Fruit fly (Drosophila melanogaster) whole organism, prepupa: ENCODE results near the gene betaNACtes1.

ENCODE experiments used
- Blimp-1 ChIP-seq: fragments of 200-800 bp; sonication (Bioruptor generic); optimal IDR thresholded peaks from 3 replicates; lab custom pipeline; 2017; ENCODE audit warnings: missing biosample characterization, missing genetic modification characterization, mild to moderate bottlenecking, moderate library complexity, missing genetic modification reagents
- CG10631 ChIP-seq: fragments of 200-800 bp; sonication (Bioruptor generic); optimal IDR thresholded peaks from 2 replicates; lab custom pipeline; 2016; ENCODE audit warnings: missing biosample characterization, missing genetic modification characterization
- CG10669 ChIP-seq: fragments of 200-800 bp; sonication (Bioruptor generic); optimal IDR thresholded peaks from 3 replicates; lab custom pipeline; 2018; ENCODE audit warnings: missing biosample characterization, mild to moderate bottlenecking, missing genetic modification characterization, moderate library complexity
- CG11294 ChIP-seq: fragments of 200-800 bp; sonication (Bioruptor generic); IDR thresholded peaks from 2 replicates; pipeline ENCODE4 v1.3.6; 2022; ENCODE audit warnings: missing biosample characterization, missing genetic modification characterization
- CG11762 ChIP-seq: fragments of 200-800 bp; sonication (Bioruptor generic); optimal IDR thresholded peaks from 3 replicates; lab custom pipeline; 2016; ENCODE audit warnings: missing biosample characterization, missing genetic modification characterization; ENCODE audit not compliant: insufficient read depth
- CG15336 ChIP-seq: fragments of 200-800 bp; sonication (Bioruptor generic); IDR thresholded peaks from 2 replicates; pipeline ENCODE4 v1.3.6; 2022; ENCODE audit warnings: missing biosample characterization, missing genetic modification characterization
- CG1621 ChIP-seq: fragments of 200-800 bp; sonication (Bioruptor generic); optimal IDR thresholded peaks from 3 replicates; lab custom pipeline; 2018; ENCODE audit warnings: missing biosample characterization, mild to moderate bottlenecking, missing genetic modification characterization
- CG16779 ChIP-seq: fragments of 200-800 bp; sonication (Bioruptor generic); optimal IDR thresholded peaks from 3 replicates; lab custom pipeline; 2017; ENCODE audit warnings: missing biosample characterization, mild to moderate bottlenecking, missing genetic modification characterization
- CG3032 ChIP-seq: fragments of 200-800 bp; optimal IDR thresholded peaks from 2 replicates; lab custom pipeline; 2019; ENCODE audit warnings: missing biosample characterization, mild to moderate bottlenecking, missing genetic modification characterization, moderate library complexity
- CG31627 ChIP-seq: fragments of 200-800 bp; sonication (Bioruptor generic); optimal IDR thresholded peaks from 3 replicates; lab custom pipeline; 2016; ENCODE audit warnings: missing biosample characterization, missing genetic modification characterization
- CG32006 ChIP-seq: fragments of 200-800 bp; sonication (Bioruptor generic); optimal IDR thresholded peaks from 3 replicates; lab custom pipeline; 2017; ENCODE audit warnings: missing biosample characterization, mild to moderate bottlenecking, missing genetic modification characterization
- CG34406 ChIP-seq: fragments of 200-800 bp; sonication (Bioruptor generic); optimal IDR thresholded peaks from 3 replicates; lab custom pipeline; 2016; ENCODE audit warnings: missing biosample characterization, missing genetic modification characterization
- CG3919 ChIP-seq: fragments of 200-800 bp; sonication (Bioruptor generic); optimal IDR thresholded peaks from 3 replicates; lab custom pipeline; 2016; ENCODE audit warnings: missing biosample characterization, missing genetic modification characterization
- CG4318 ChIP-seq: fragments of 200-800 bp; sonication (Bioruptor generic); optimal IDR thresholded peaks from 3 replicates; lab custom pipeline; 2017; ENCODE audit warnings: missing biosample characterization, mild to moderate bottlenecking, missing genetic modification characterization
- CG6163 ChIP-seq: fragments of 200-800 bp; sonication (Bioruptor generic); IDR thresholded peaks from 3 replicates; pipeline ENCODE4 v1.3.6; 2022; ENCODE audit warnings: missing biosample characterization, missing genetic modification characterization
- CG6276 ChIP-seq: fragments of 200-800 bp; sonication (Bioruptor generic); optimal IDR thresholded peaks from 2 replicates; lab custom pipeline; 2017; ENCODE audit warnings: missing biosample characterization, mild to moderate bottlenecking, missing genetic modification characterization
- CG6792 ChIP-seq: fragments of 200-800 bp; sonication (Bioruptor generic); optimal IDR thresholded peaks from 3 replicates; lab custom pipeline; 2016; ENCODE audit warnings: missing biosample characterization, missing genetic modification characterization
- CG6808 ChIP-seq: fragments of 200-800 bp; sonication (Bioruptor generic); optimal IDR thresholded peaks from 3 replicates; lab custom pipeline; 2017; ENCODE audit warnings: missing biosample characterization, missing genetic modification characterization, mild to moderate bottlenecking, moderate library complexity, missing genetic modification reagents
- CG8119 ChIP-seq: fragments of 200-800 bp; sonication (Bioruptor generic); IDR thresholded peaks from 3 replicates; pipeline ENCODE4 v1.3.6; 2022; ENCODE audit warnings: missing biosample characterization, missing genetic modification characterization
- CG8319 ChIP-seq: fragments of 200-800 bp; sonication (Bioruptor generic); optimal IDR thresholded peaks from 3 replicates; lab custom pipeline; 2016; ENCODE audit warnings: missing biosample characterization, missing genetic modification characterization
- CG8632 ChIP-seq: fragments of 200-800 bp; sonication (Bioruptor generic); optimal IDR thresholded peaks from 3 replicates; lab custom pipeline; 2016; ENCODE audit warnings: missing biosample characterization, missing genetic modification characterization
- CG9139 ChIP-seq: fragments of 200-800 bp; sonication (Bioruptor generic); optimal IDR thresholded peaks from 3 replicates; lab custom pipeline; 2017; ENCODE audit warnings: missing biosample characterization, mild to moderate bottlenecking, missing genetic modification characterization
- Eip78C ChIP-seq: fragments of 200-800 bp; sonication (Bioruptor generic); peaks from one replicate; lab custom pipeline; 2016; ENCODE audit warnings: missing biosample characterization, missing genetic modification characterization
- Ets21C ChIP-seq: fragments of 200-800 bp; sonication (Bioruptor generic); optimal IDR thresholded peaks from 3 replicates; lab custom pipeline; 2016; ENCODE audit warnings: missing biosample characterization, missing genetic modification characterization
- Ets96B ChIP-seq: fragments of 200-800 bp; optimal IDR thresholded peaks from 2 replicates; lab custom pipeline; 2019; ENCODE audit warnings: missing biosample characterization, mild to moderate bottlenecking, missing genetic modification characterization, moderate library complexity
- Gug ChIP-seq: fragments of 200-800 bp; sonication (Bioruptor generic); IDR thresholded peaks from 2 replicates; pipeline ENCODE4 v1.3.6; 2022; ENCODE audit warnings: missing biosample characterization, missing genetic modification characterization
- Hr38 ChIP-seq: sonication (Bioruptor generic); optimal IDR thresholded peaks from 2 replicates; lab custom pipeline; 2016; ENCODE audit warnings: missing biosample characterization, missing genetic modification characterization
- Hr39 ChIP-seq: fragments of 200-800 bp; sonication (Bioruptor generic); optimal IDR thresholded peaks from 2 replicates; lab custom pipeline; 2016; ENCODE audit warnings: missing biosample characterization, missing genetic modification characterization
- Lpt ChIP-seq: fragments of 200-800 bp; sonication (Bioruptor generic); optimal IDR thresholded peaks from 3 replicates; lab custom pipeline; 2016; ENCODE audit warnings: missing biosample characterization, missing genetic modification characterization
- Met ChIP-seq: fragments of 200-800 bp; sonication (Bioruptor generic); optimal IDR thresholded peaks from 3 replicates; lab custom pipeline; 2016; ENCODE audit warnings: missing biosample characterization, missing genetic modification characterization
- Sox102F ChIP-seq: fragments of 200-800 bp; sonication (Bioruptor generic); optimal IDR thresholded peaks from 2 replicates; lab custom pipeline; 2016; ENCODE audit warnings: missing biosample characterization, mild to moderate bottlenecking, missing genetic modification characterization
- Sox14 ChIP-seq: fragments of 200-800 bp; sonication (Bioruptor generic); optimal IDR thresholded peaks from 3 replicates; lab custom pipeline; 2016; ENCODE audit warnings: missing biosample characterization, missing genetic modification characterization
- Sox15 ChIP-seq: fragments of 200-800 bp; sonication (Bioruptor generic); optimal IDR thresholded peaks from 3 replicates; lab custom pipeline; 2016; ENCODE audit warnings: missing biosample characterization, missing genetic modification characterization
- achi ChIP-seq: fragments of 200-800 bp; sonication (Bioruptor generic); optimal IDR thresholded peaks from 3 replicates; lab custom pipeline; 2016; ENCODE audit warnings: missing biosample characterization, missing genetic modification characterization
- cyc ChIP-seq: fragments of 200-800 bp; sonication (Bioruptor generic); optimal IDR thresholded peaks from 3 replicates; lab custom pipeline; 2016; ENCODE audit warnings: missing biosample characterization, missing genetic modification characterization
- dac ChIP-seq: fragments of 200-800 bp; sonication (Bioruptor generic); optimal IDR thresholded peaks from 2 replicates; lab custom pipeline; 2017; ENCODE audit warnings: missing biosample characterization, mild to moderate bottlenecking, missing genetic modification characterization
- dsx ChIP-seq: fragments of 200-800 bp; optimal IDR thresholded peaks from 3 replicates; lab custom pipeline; 2019; ENCODE audit warnings: missing biosample characterization, mild to moderate bottlenecking, missing genetic modification characterization, moderate library complexity; ENCODE audit not compliant: poor library complexity, severe bottlenecking
- eg ChIP-seq: fragments of 200-800 bp; sonication (Bioruptor generic); IDR thresholded peaks from 3 replicates; pipeline ENCODE4 v1.3.6; 2022; ENCODE audit warnings: missing biosample characterization, missing genetic modification characterization
- esn ChIP-seq: fragments of 200-800 bp; sonication (Bioruptor generic); optimal IDR thresholded peaks from 2 replicates; lab custom pipeline; 2016; ENCODE audit warnings: missing biosample characterization, mild to moderate bottlenecking, missing genetic modification characterization, moderate library complexity
- fd59A ChIP-seq: fragments of 200-800 bp; sonication (Bioruptor generic); optimal IDR thresholded peaks from 2 replicates; lab custom pipeline; 2017; ENCODE audit warnings: missing biosample characterization, mild to moderate bottlenecking, missing genetic modification characterization, missing genetic modification reagents
- fd85E ChIP-seq: fragments of 200-800 bp; sonication (Bioruptor generic); optimal IDR thresholded peaks from 3 replicates; lab custom pipeline; 2016; ENCODE audit warnings: missing biosample characterization, missing genetic modification characterization
- fkh ChIP-seq: fragments of 200-800 bp; sonication (Bioruptor generic); optimal IDR thresholded peaks from 3 replicates; lab custom pipeline; 2017; ENCODE audit warnings: missing biosample characterization, mild to moderate bottlenecking, missing genetic modification characterization, moderate library complexity
- lz ChIP-seq: fragments of 200-800 bp; sonication (Bioruptor generic); optimal IDR thresholded peaks from 3 replicates; lab custom pipeline; 2016; ENCODE audit warnings: missing biosample characterization, missing genetic modification characterization
- net ChIP-seq: fragments of 200-800 bp; sonication (Bioruptor generic); optimal IDR thresholded peaks from 3 replicates; lab custom pipeline; 2016; ENCODE audit warnings: missing biosample characterization, missing genetic modification characterization
- pdm3 ChIP-seq: fragments of 200-800 bp; sonication (Bioruptor generic); optimal IDR thresholded peaks from 3 replicates; lab custom pipeline; 2016; ENCODE audit warnings: missing biosample characterization, missing genetic modification characterization
- salr ChIP-seq, 2 experiments: fragments of 200-800 bp; sonication (Bioruptor generic); optimal IDR thresholded peaks; 3 replicates each; lab custom pipeline; 2016 to 2018; ENCODE audit warnings: missing biosample characterization in 2 of 2, missing genetic modification characterization in 2 of 2, mild to moderate bottlenecking in 1 of 2
- spab ChIP-seq: fragments of 200-800 bp; sonication (Bioruptor generic); optimal IDR thresholded peaks from 2 replicates; lab custom pipeline; 2017; ENCODE audit warnings: missing biosample characterization, mild to moderate bottlenecking, missing genetic modification characterization, missing genetic modification reagents
- ss ChIP-seq, 2 experiments: fragments of 200-800 bp; sonication (Bioruptor generic); optimal IDR thresholded peaks; 2 replicates in 1 of 2; 3 replicates in 1 of 2; lab custom pipeline; 2017 to 2018; ENCODE audit warnings: mild to moderate bottlenecking in 2 of 2, missing biosample characterization in 2 of 2, missing genetic modification characterization in 2 of 2, moderate library complexity in 1 of 2
- svp ChIP-seq: fragments of 200-800 bp; sonication (Bioruptor generic); peaks from one replicate; lab custom pipeline; 2016; ENCODE audit warnings: missing biosample characterization, missing genetic modification characterization
- vri ChIP-seq: fragments of 200-800 bp; sonication (Bioruptor generic); optimal IDR thresholded peaks from 3 replicates; lab custom pipeline; 2016; ENCODE audit warnings: missing biosample characterization, mild to moderate bottlenecking, missing genetic modification characterization

betaNACtes1 gene

DNA sequence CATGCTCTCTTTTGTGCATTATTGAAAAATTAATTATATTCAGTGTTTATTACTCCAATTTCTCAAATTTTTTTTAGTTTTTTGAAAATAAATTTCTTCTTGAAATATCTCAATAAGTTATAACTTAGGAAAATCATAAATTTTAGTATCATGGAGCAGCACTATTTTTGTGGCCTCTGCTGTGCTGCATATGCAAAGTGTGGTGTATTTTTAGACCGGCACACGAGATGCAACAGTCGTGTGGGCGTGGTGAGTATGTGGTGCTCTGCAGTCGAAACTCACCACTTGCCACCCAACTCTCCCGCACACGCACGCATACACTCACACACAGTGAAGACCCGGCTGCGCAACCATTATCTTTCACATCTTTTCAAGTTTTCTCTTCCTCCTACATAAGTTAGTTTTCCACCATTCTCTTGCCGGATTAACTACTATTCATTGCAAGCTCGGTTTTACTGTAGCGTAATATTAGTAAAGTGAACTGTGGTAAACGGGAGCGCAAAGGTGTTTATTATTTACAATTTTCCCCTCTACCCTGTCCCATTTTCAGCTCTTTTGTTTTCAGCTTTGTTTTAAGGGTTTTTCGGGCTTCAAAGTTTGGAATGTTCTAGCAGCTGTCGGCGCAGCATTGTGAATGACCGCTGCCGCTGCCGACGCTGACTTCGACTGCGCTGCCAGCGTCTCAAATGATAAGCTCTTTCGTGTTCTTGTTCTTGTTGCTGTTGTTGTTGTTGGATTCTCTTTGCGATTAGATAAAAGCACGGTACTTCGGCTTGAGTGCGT, 36.2 kb upstream of the betaNACtes1 start:
- TF ChIP-seq CG6163 (peak; percentile 85), CG16779 (tag; lab: Kevin White, UChicago) (peak; percentile 71), salr (GFP tag; optimal IDR thresholded peaks at IDR 0.05; lab: Kevin White, UChicago) (peak; percentile 25 to 63), CG34406 (GFP tag; lab: Kevin White, UChicago) (peak; percentile 73), CG1621 (tag; lab: Kevin White, UChicago) (peak; percentile 59), esn (GFP tag; lab: Kevin White, UChicago) (peak; percentile 68), dac (peak; percentile 44), CG3032 (tag; lab: Kevin White, UChicago) (peak; percentile 75), achi (peak; percentile 64), cyc (GFP tag; lab: Kevin White, UChicago) (peak; percentile 65), vri (GFP tag; lab: Kevin White, UChicago) (no peak), CG8119 (GFP tag; lab: Robert Waterston, UW) (peak; percentile 82), Blimp-1 (GFP tag; lab: Kevin White, UChicago) (peak; percentile 36), fkh (GFP tag; lab: Kevin White, UChicago) (no peak), fd85E (GFP tag; lab: Kevin White, UChicago) (peak; percentile 56), CG6792 (GFP tag; lab: Kevin White, UChicago) (peak; percentile 64), Hr39 (GFP tag; lab: Kevin White, UChicago) (peak; percentile 46), Ets21C (GFP tag; lab: Kevin White, UChicago) (no peak), fd59A (GFP tag; lab: Kevin White, UChicago) (peak; percentile 56), net (GFP tag; lab: Kevin White, UChicago) (peak; percentile 79), Gug (GFP tag; lab: Robert Waterston, UW) (no peak; the same call in 1 of the 2 replicates), CG11762 (GFP tag; lab: Kevin White, UChicago) (peak; percentile 57), Hr38 (GFP tag; lab: Kevin White, UChicago) (no peak), ss (GFP tag; optimal IDR thresholded peaks at IDR 0.05; lab: Kevin White, UChicago) (peak; percentile 62 to 72), CG15336 (GFP tag; lab: Robert Waterston, UW) (peak; percentile 83), Eip78C (GFP tag; lab: Kevin White, UChicago) (peak; percentile 96), CG10669 (GFP tag; lab: Kevin White, UChicago) (peak; percentile 71), spab (GFP tag; lab: Kevin White, UChicago) (peak; percentile 62), Met (GFP tag; lab: Kevin White, UChicago) (peak; percentile 83), eg (GFP tag; lab: Robert Waterston, UW) (peak; percentile 84), Ets96B (tag; lab: Kevin White, UChicago) (peak; percentile 68), svp (GFP tag; lab: Kevin White, UChicago) (peak; percentile 87), CG32006 (GFP tag; lab: Kevin White, UChicago) (peak; percentile 71), CG6808 (GFP tag; lab: Kevin White, UChicago) (peak; percentile 74), CG3919 (GFP tag; lab: Kevin White, UChicago) (peak; percentile 77), CG31627 (peak; percentile 54), Lpt (GFP tag; lab: Kevin White, UChicago) (peak; percentile 40), CG6276 (GFP tag; lab: Kevin White, UChicago) (peak; percentile 85), CG10631 (GFP tag; lab: Kevin White, UChicago) (peak; percentile 59), CG8319 (GFP tag; lab: Kevin White, UChicago) (peak; percentile 38), pdm3 (GFP tag; lab: Kevin White, UChicago) (peak; percentile 66), CG11294 (GFP tag; lab: Robert Waterston, UW) (peak; percentile 18; the same call in 1 of the 2 replicates), CG8632 (peak; percentile 64), CG4318 (GFP tag; lab: Kevin White, UChicago) (no peak), CG9139 (GFP tag; lab: Kevin White, UChicago) (peak; percentile 72), dsx (GFP tag; lab: Kevin White, UChicago) (peak; percentile 61), lz (GFP tag; lab: Kevin White, UChicago) (peak; percentile 69), Sox15 (GFP tag; lab: Kevin White, UChicago) (peak; percentile 13), Sox102F (GFP tag; lab: Kevin White, UChicago) (peak; percentile 57), Sox14 (peak; percentile 59)
